Worm (Caenorhabditis elegans): Measurements from ENCODE around the gene rabs-5.

Gene rabs-5

DNA sequence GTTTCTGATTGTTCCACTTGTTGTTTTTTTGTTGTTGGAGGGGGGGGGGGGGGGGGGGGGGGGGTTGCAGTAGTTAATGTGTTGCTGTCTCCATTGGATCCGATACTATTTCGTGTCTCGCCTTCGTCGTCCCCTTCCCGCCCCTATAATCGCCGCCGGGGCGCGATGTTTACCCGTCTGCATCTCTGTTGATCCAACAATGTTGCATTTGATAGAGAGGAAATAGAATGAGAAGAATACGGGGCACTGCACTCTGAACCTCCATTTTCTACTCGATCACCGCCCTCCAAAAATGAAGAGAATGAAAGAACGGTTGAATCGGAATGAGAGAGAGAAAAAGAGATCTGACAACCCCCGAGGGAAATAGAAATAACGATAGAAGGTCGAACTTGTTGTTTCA lies 39.7 kb downstream of the rabs-5 start (continued):
- TF ChIP-seq mcd-1 (GFP tag; IDR thresholded peaks at IDR 0.05) (peak; percentile 8; the same call in 1 of the 2 replicates), egrh-3 (GFP tag; IDR thresholded peaks at IDR 0.05) (peak; percentile 85; the same call in 1 of the 2 replicates), madf-8 (GFP tag; conservative IDR thresholded peaks at IDR 0.05) (no peak), madf-10 (tag; optimal IDR thresholded peaks at IDR 0.05) (no peak), B0035.1 (tag; optimal IDR thresholded peaks at IDR 0.05) (no peak), snpc-1.1 (tag; optimal IDR thresholded peaks at IDR 0.05; ENCODE audit: insufficient read depth) (no peak), dox-1 (GFP tag; IDR thresholded peaks at IDR 0.05) (no peak), ceh-40 (GFP tag; IDR thresholded peaks at IDR 0.05) (no peak), zfh-2 (GFP tag; conservative IDR thresholded peaks at IDR 0.05) (peak; percentile 89), Y56A3A.18 (GFP tag; IDR thresholded peaks at IDR 0.05) (no peak), attf-5 (GFP tag; optimal IDR thresholded peaks at IDR 0.05) (no peak), aptf-2 (GFP tag; conservative IDR thresholded peaks at IDR 0.05) (no peak), attf-3 (GFP tag; conservative IDR thresholded peaks at IDR 0.05) (no peak), bed-1 (GFP tag; IDR thresholded peaks at IDR 0.05) (no peak), ceh-27 (GFP tag; optimal IDR thresholded peaks at IDR 0.05) (no peak), mxl-1 (tag; optimal IDR thresholded peaks at IDR 0.05) (no peak), hrde-1 (tag; optimal IDR thresholded peaks at IDR 0.05; ENCODE audit: borderline replicate concordance) (no peak), ztf-3 (GFP tag; optimal IDR thresholded peaks at IDR 0.05) (no peak), snpc-4 (GFP tag; optimal IDR thresholded peaks at IDR 0.05) (no peak), snpc-4 (tag; optimal IDR thresholded peaks at IDR 0.05) (no peak), sea-2 (GFP tag; IDR thresholded peaks at IDR 0.05) (no peak), D2030.7 (GFP tag; IDR thresholded peaks at IDR 0.05) (no peak), pha-4 (tag; optimal IDR thresholded peaks at IDR 0.05) (no peak), lag-1 (GFP tag; IDR thresholded peaks at IDR 0.05) (no peak), ZK185.1 (tag; optimal IDR thresholded peaks at IDR 0.05; ENCODE audit: poor library complexity, severe bottlenecking) (no peak), let-526 (GFP tag; IDR thresholded peaks at IDR 0.05) (no peak), B0261.1 (tag; optimal IDR thresholded peaks at IDR 0.05) (no peak), him-1 (tag; optimal IDR thresholded peaks at IDR 0.05) (no peak)

- peak; percentile 67 for TF ChIP-seq C06A6.2 (GFP tag; conservative IDR thresholded peaks at IDR 0.05)
- TF ChIP-seq hmg-1.2 (GFP tag; IDR thresholded peaks at IDR 0.05), result peak; percentile 34; the same call in 1 of the 2 replicates
- TF ChIP-seq egl-44 (GFP tag; IDR thresholded peaks at IDR 0.05), result 0 out of 2 replicates have a peak, but pooled peaks have one; percentile 15
- TF ChIP-seq cebp-1 (GFP tag; IDR thresholded peaks at IDR 0.05), result no peak
- peak; percentile 25 for TF ChIP-seq cebp-1 (tag; optimal IDR thresholded peaks at IDR 0.05)
- TF ChIP-seq D2030.7 (GFP tag; IDR thresholded peaks at IDR 0.05), result no peak
- TF ChIP-seq B0019.2 (GFP tag; conservative IDR thresholded peaks at IDR 0.05), result no peak
- TF ChIP-seq egrh-3 (GFP tag; IDR thresholded peaks at IDR 0.05), result 0 out of 2 replicates have a peak, but pooled peaks have one; percentile 22
- 0 out of 2 replicates have a peak, but pooled peaks have one; percentile 13 for TF ChIP-seq nfyb-1 (GFP tag; IDR thresholded peaks at IDR 0.05)
- no peak for TF ChIP-seq hsf-1 (GFP tag; IDR thresholded peaks at IDR 0.05)
- peak; percentile 31 for TF ChIP-seq ceh-27 (GFP tag; optimal IDR thresholded peaks at IDR 0.05)
These were observed 40.8 kb downstream of the rabs-5 start for ce11 chrIV:8066598-8066997.

- TF ChIP-seq lin-40 (tag; optimal IDR thresholded peaks at IDR 0.05) (no peak), attf-3 (GFP tag; conservative IDR thresholded peaks at IDR 0.05) (no peak), snpc-3.4 (tag; optimal IDR thresholded peaks at IDR 0.05) (no peak)
These were observed 45.0 kb downstream of the rabs-5 start, which contains the start of gene sax-7 for ce11 chrIV:8062359-8062758. TSS of gene sax-7 (plus strand) at chrIV:8062659.
